Worm (Caenorhabditis elegans) whole organism, L3 larva: ENCODE data around the gene hsp-75.
A peak's percentile ranks its signal among the peaks of the same experiment; 100 is the strongest.

Source experiments
- aly-2 ChIP-seq: fragments of 150-350 bp; optimal IDR thresholded peaks from 2 replicates; lab custom pipeline; 2014; ENCODE audit warnings: missing biosample characterization, missing genetic modification characterization
- ama-1 ChIP-seq: fragments of 150-350 bp; optimal IDR thresholded peaks from 2 replicates; lab custom pipeline; 2018
- ceh-16 ChIP-seq: sonication (generic microtip); optimal IDR thresholded peaks from 2 replicates; lab custom pipeline; 2017; ENCODE audit warnings: missing biosample characterization, missing genetic modification characterization
- ceh-28 ChIP-seq: fragments of 150-350 bp; optimal IDR thresholded peaks from 2 replicates; lab custom pipeline; 2014; ENCODE audit warnings: missing biosample characterization, missing genetic modification reagents, missing genetic modification characterization
- ceh-82 ChIP-seq: fragments of 150-350 bp; optimal IDR thresholded peaks from 2 replicates; lab custom pipeline; 2014; ENCODE audit warnings: missing biosample characterization, missing genetic modification characterization
- ceh-9 ChIP-seq: sonication (generic microtip); optimal IDR thresholded peaks from 2 replicates; lab custom pipeline; 2018; ENCODE audit warnings: missing biosample characterization, missing genetic modification characterization
- egl-5 ChIP-seq: fragments of 150-350 bp; optimal IDR thresholded peaks from 2 replicates; lab custom pipeline; 2017; ENCODE audit warnings: missing biosample characterization, missing genetic modification reagents, missing genetic modification characterization, inconsistent platforms
- elt-2 ChIP-seq: sonication (generic microtip); optimal IDR thresholded peaks from 2 replicates; lab custom pipeline; 2016; ENCODE audit warnings: missing genetic modification reagents, mild to moderate bottlenecking, missing genetic modification characterization, missing compliant biosample characterization
- elt-3 ChIP-seq, 3 experiments: fragments of 150-350 bp in 1 of 3; sonication (generic microtip) in 2 of 3; optimal IDR thresholded peaks; 2 replicates in 2 of 3; 4 replicates in 1 of 3; lab custom pipeline; 2014 to 2017; ENCODE audit warnings: missing biosample characterization in 3 of 3, missing genetic modification characterization in 3 of 3
- eor-1 ChIP-seq, 2 experiments: fragments of 150-350 bp; optimal IDR thresholded peaks; 2 replicates each; lab custom pipeline; 2014 to 2018; ENCODE audit warnings: missing biosample characterization in 2 of 2, missing genetic modification characterization in 2 of 2
- fkh-10 ChIP-seq: sonication (generic microtip); optimal IDR thresholded peaks from 2 replicates; lab custom pipeline; 2017; ENCODE audit warnings: missing biosample characterization, missing genetic modification reagents, missing genetic modification characterization
- fkh-2 ChIP-seq: fragments of 150-350 bp; optimal IDR thresholded peaks from 2 replicates; lab custom pipeline; 2014; ENCODE audit warnings: missing biosample characterization, missing genetic modification reagents, missing genetic modification characterization
- fos-1 ChIP-seq: fragments of 150-350 bp; optimal IDR thresholded peaks from 2 replicates; lab custom pipeline; 2014; ENCODE audit warnings: missing biosample characterization, missing genetic modification characterization
- hmg-11 ChIP-seq: sonication (generic microtip); optimal IDR thresholded peaks from 2 replicates; lab custom pipeline; 2016; ENCODE audit warnings: missing genetic modification characterization, missing compliant biosample characterization
- lin-15B ChIP-seq: fragments of 150-350 bp; optimal IDR thresholded peaks from 2 replicates; lab custom pipeline; 2014; ENCODE audit warnings: missing biosample characterization, missing genetic modification characterization
- lin-39 ChIP-seq: fragments of 150-350 bp; optimal IDR thresholded peaks from 2 replicates; lab custom pipeline; 2018; ENCODE audit warnings: missing biosample characterization, missing genetic modification reagents, missing genetic modification characterization
- mdl-1 ChIP-seq: fragments of 150-350 bp; optimal IDR thresholded peaks from 2 replicates; lab custom pipeline; 2014; ENCODE audit warnings: missing biosample characterization, missing genetic modification characterization
- mml-1 ChIP-seq: fragments of 150-350 bp; sonication (generic microtip); optimal IDR thresholded peaks from 3 replicates; lab custom pipeline; 2014; ENCODE audit warnings: missing biosample characterization, missing genetic modification characterization
- nfya-1 ChIP-seq: sonication (generic microtip); optimal IDR thresholded peaks from 2 replicates; lab custom pipeline; 2017; ENCODE audit warnings: missing genetic modification characterization, mild to moderate bottlenecking, missing compliant biosample characterization, antibody characterized with exemption, moderate library complexity; ENCODE audit not compliant: insufficient read depth
- nhr-11 ChIP-seq: fragments of 150-350 bp; optimal IDR thresholded peaks from 2 replicates; lab custom pipeline; 2014; ENCODE audit warnings: missing biosample characterization, missing genetic modification characterization
- nhr-12 ChIP-seq: fragments of 150-350 bp; optimal IDR thresholded peaks from 2 replicates; lab custom pipeline; 2014; ENCODE audit warnings: missing biosample characterization, missing genetic modification characterization
- nhr-23 ChIP-seq: fragments of 150-350 bp; optimal IDR thresholded peaks from 2 replicates; lab custom pipeline; 2014; ENCODE audit warnings: missing biosample characterization, missing genetic modification reagents, missing genetic modification characterization
- nhr-77 ChIP-seq: fragments of 150-350 bp; optimal IDR thresholded peaks from 2 replicates; lab custom pipeline; 2014; ENCODE audit warnings: missing biosample characterization, missing genetic modification characterization
- pha-4 ChIP-seq: fragments of 150-350 bp; optimal IDR thresholded peaks from 2 replicates; lab custom pipeline; 2014; ENCODE audit warnings: missing biosample characterization, missing genetic modification reagents, missing genetic modification characterization
- pqm-1 ChIP-seq: fragments of 150-350 bp; optimal IDR thresholded peaks from 2 replicates; lab custom pipeline; 2017; ENCODE audit warnings: missing biosample characterization, missing genetic modification characterization, inconsistent platforms
- sea-2 ChIP-seq: fragments of 150-350 bp; sonication (generic microtip); optimal IDR thresholded peaks from 4 replicates; lab custom pipeline; 2014; ENCODE audit warnings: missing biosample characterization, missing genetic modification reagents, missing genetic modification characterization
- unc-39 ChIP-seq: sonication (generic microtip); optimal IDR thresholded peaks from 4 replicates; lab custom pipeline; 2017; ENCODE audit warnings: missing biosample characterization, missing genetic modification characterization
- unc-62 ChIP-seq: fragments of 150-350 bp; sonication (generic microtip); optimal IDR thresholded peaks from 4 replicates; lab custom pipeline; 2014; ENCODE audit warnings: missing biosample characterization, missing genetic modification reagents, missing genetic modification characterization
- ztf-11 ChIP-seq: fragments of 150-350 bp; optimal IDR thresholded peaks from 2 replicates; lab custom pipeline; 2014; ENCODE audit warnings: missing biosample characterization, missing genetic modification characterization
- ztf-4 ChIP-seq: fragments of 150-350 bp; optimal IDR thresholded peaks from 2 replicates; lab custom pipeline; 2014; ENCODE audit warnings: missing biosample characterization, missing genetic modification characterization

hsp-75 gene

ce11 chrIII:7221103-7221502, 5.4 kb downstream of the hsp-75 start:
- TF ChIP-seq nhr-12: no peak
- TF ChIP-seq egl-5: no peak
- TF ChIP-seq ceh-82 (tag; lab: Kevin White, UChicago): no peak
- no peak for TF ChIP-seq ceh-16 (tag; lab: Kevin White, UChicago)
- no peak for TF ChIP-seq ztf-11 (tag; lab: Kevin White, UChicago)
- no peak for TF ChIP-seq ztf-4 (tag; lab: Kevin White, UChicago)
- no peak for TF ChIP-seq ceh-9

- TF ChIP-seq hmg-11 (tag; lab: Kevin White, UChicago): no peak
- TF ChIP-seq unc-62: peak; percentile 48
- peak; percentile 38 for TF ChIP-seq lin-15B (tag; lab: Kevin White, UChicago)
- TF ChIP-seq pha-4 (tag; lab: Kevin White, UChicago): no peak
- TF ChIP-seq mdl-1: no peak
- peak; percentile 12 for TF ChIP-seq nhr-11
- TF ChIP-seq nhr-12: no peak
- no peak for TF ChIP-seq eor-1 (tag; optimal IDR thresholded peaks at IDR 0.05; lab: Kevin White, UChicago)
- TF ChIP-seq nfya-1 (tag; lab: Kevin White, UChicago): peak; percentile 34
- peak; percentile 3 for TF ChIP-seq egl-5
- TF ChIP-seq fkh-2: peak; percentile 33
Observed at ce11 chrIII:7216924-7217521, 9.5 kb downstream of the hsp-75 start.

ce11 chrIII:7216226-7216625, 10.3 kb downstream of the hsp-75 start, which contains the start of gene R151.1:
R151.1 (plus strand) TSS chrIII:7216526.
- TF ChIP-seq nhr-23 (tag; lab: Kevin White, UChicago) (no peak), mml-1 (tag; lab: Kevin White, UChicago) (no peak)

ce11 chrIII:7215532-7215931, 11.0 kb downstream of the hsp-75 start:
- TF ChIP-seq mml-1 (tag; lab: Kevin White, UChicago) (no peak), nfya-1 (tag; lab: Kevin White, UChicago) (no peak), aly-2 (tag; lab: Kevin White, UChicago) (no peak), sea-2 (GFP tag; lab: Kevin White, UChicago) (no peak), fkh-10 (GFP tag; lab: Kevin White, UChicago) (no peak), lin-39 (peak; percentile 16)

- TF ChIP-seq elt-2 (tag; lab: Kevin White, UChicago) (peak; percentile 61), pqm-1 (tag; lab: Kevin White, UChicago) (peak; percentile 81), lin-39 (no peak)
Observed at ce11 chrIII:7212028-7212427, 14.5 kb downstream of the hsp-75 start.

ce11 chrIII:7210486-7210885, 16.0 kb downstream of the hsp-75 start:
- TF ChIP-seq ceh-82 (tag; lab: Kevin White, UChicago) (no peak), elt-3 (tag; optimal IDR thresholded peaks at IDR 0.05; lab: Kevin White, UChicago) (no peak), eor-1 (tag; optimal IDR thresholded peaks at IDR 0.05; lab: Kevin White, UChicago) (no peak), ceh-16 (tag; lab: Kevin White, UChicago) (no peak), nhr-77 (tag; lab: Kevin White, UChicago) (no peak), unc-39 (tag; lab: Kevin White, UChicago) (no peak), ceh-28 (tag; lab: Kevin White, UChicago) (no peak), lin-39 (no peak), elt-2 (tag; lab: Kevin White, UChicago) (no peak), ztf-4 (tag; lab: Kevin White, UChicago) (no peak), unc-62 (no peak)
- TF ChIP-seq, all 47 proteins: peak for 0

ce11 chrIII:7209721-7210120, 16.8 kb downstream of the hsp-75 start, which contains the start of gene R151.2:
R151.2 (plus strand) TSS chrIII:7209967.
- peak; percentile 10 for TF ChIP-seq fos-1
- TF ChIP-seq ama-1 (lab: Kevin White, UChicago): no peak
